Fruit fly (Drosophila melanogaster) Kc167 (cell line): ENCODE data around the gene Frl.

Source experiments
- h ChIP-seq: fragments of >200 bp; optimal IDR thresholded peaks from 3 replicates; lab custom pipeline; 2018; ENCODE audit warnings: missing external identifiers
- insv ChIP-seq: fragments of >200 bp; optimal IDR thresholded peaks from 3 replicates; lab custom pipeline; 2018; ENCODE audit warnings: missing external identifiers
- ttk ChIP-seq: sonication (Bioruptor generic); optimal IDR thresholded peaks from 2 replicates; lab custom pipeline; 2017; ENCODE audit warnings: missing external identifiers

DNA sequence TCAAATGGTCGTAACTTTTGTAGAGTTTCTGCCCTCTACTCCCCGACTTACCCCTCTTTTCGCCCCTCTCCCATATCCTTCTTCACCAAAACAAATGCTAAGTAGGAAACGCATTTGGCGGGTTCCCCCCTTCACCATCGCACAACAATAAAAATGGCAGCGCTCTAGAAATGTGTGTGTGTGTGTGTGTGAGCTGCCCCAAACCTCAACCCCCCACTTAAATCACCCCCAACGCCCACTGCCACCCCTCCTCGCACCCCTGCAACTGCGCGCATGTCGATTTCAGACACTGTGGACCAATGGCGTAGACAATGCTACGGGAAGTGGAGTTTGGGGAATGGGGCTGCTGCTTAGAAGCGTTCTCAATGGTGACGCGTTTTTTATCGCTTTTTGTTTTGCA, 56.8 kb downstream of the Frl start:
- TF ChIP-seq h (no peak), ttk (lab: Kevin White, UChicago) (no peak), insv (lab: Kevin White, UChicago) (no peak)
